Fruit fly (Drosophila melanogaster): ENCODE results near the gene CG33764.

CG33764 gene

dm6 chr3L:4283428-4284089 is 16.3 kb upstream of the CG33764 start, which contains the start of the genes srw and CG1316 (continued):
- 0 out of 4 replicates have a peak, but pooled peaks have one; percentile 14 for TF ChIP-seq Dll (GFP tag; IDR thresholded peaks at IDR 0.05; ENCODE audit: partially characterized antibody)
- TF ChIP-seq CG8388 (GFP tag; optimal IDR thresholded peaks at IDR 0.05): no peak
- TF ChIP-seq schlank (tag; optimal IDR thresholded peaks at IDR 0.05): no peak
- no peak for TF ChIP-seq wek (GFP tag; optimal IDR thresholded peaks at IDR 0.05)
- TF ChIP-seq CG3847 (GFP tag; IDR thresholded peaks at IDR 0.05): no peak
- no peak for TF ChIP-seq Dip3 (GFP tag; optimal IDR thresholded peaks at IDR 0.05)
- TF ChIP-seq Blimp-1 (GFP tag; optimal IDR thresholded peaks at IDR 0.05): no peak
- TF ChIP-seq sr (GFP tag; IDR thresholded peaks at IDR 0.05): no peak
- TF ChIP-seq CG2678 (tag; optimal IDR thresholded peaks at IDR 0.05): no peak
- TF ChIP-seq chn (GFP tag; optimal IDR thresholded peaks at IDR 0.05): no peak
- no peak for TF ChIP-seq run (tag; optimal IDR thresholded peaks at IDR 0.05)
- TF ChIP-seq tx (GFP tag; optimal IDR thresholded peaks at IDR 0.05): no peak
- peak; percentile 60; the same call in 1 of the 3 replicates for TF ChIP-seq ci (GFP tag; IDR thresholded peaks at IDR 0.05)
- TF ChIP-seq CG9797 (GFP tag; optimal IDR thresholded peaks at IDR 0.05): peak; percentile 3
- no peak for TF ChIP-seq CG11695 (GFP tag; IDR thresholded peaks at IDR 0.05)
- no peak for TF ChIP-seq bcd (GFP tag; optimal IDR thresholded peaks at IDR 0.05)
- peak; percentile 12 for TF ChIP-seq lilli (GFP tag; optimal IDR thresholded peaks at IDR 0.05)
- peak; percentile 95 for TF ChIP-seq MESR4 (GFP tag; optimal IDR thresholded peaks at IDR 0.05)
- TF ChIP-seq CG7556 (GFP tag; optimal IDR thresholded peaks at IDR 0.05): no peak
- peak; percentile 23 for TF ChIP-seq sug (tag; optimal IDR thresholded peaks at IDR 0.05)
- no peak for TF ChIP-seq CG4854 (GFP tag; optimal IDR thresholded peaks at IDR 0.05)
- TF ChIP-seq CG15073 (GFP tag; optimal IDR thresholded peaks at IDR 0.05): no peak
- peak; percentile 50 for TF ChIP-seq trem (tag; optimal IDR thresholded peaks at IDR 0.05)
- no peak for TF ChIP-seq CG16863 (GFP tag; optimal IDR thresholded peaks at IDR 0.05)
- no peak for TF ChIP-seq tgo (GFP tag; IDR thresholded peaks at IDR 0.05)
- no peak for TF ChIP-seq Camta (GFP tag; optimal IDR thresholded peaks at IDR 0.05)
- TF ChIP-seq CG32767 (GFP tag; IDR thresholded peaks at IDR 0.05): peak; percentile 99
- TF ChIP-seq oc (tag; optimal IDR thresholded peaks at IDR 0.05): no peak
- no peak for TF ChIP-seq Dfd (GFP tag; optimal IDR thresholded peaks at IDR 0.05)
- TF ChIP-seq gsb (GFP tag; IDR thresholded peaks at IDR 0.05): no peak
- no peak for TF ChIP-seq ranshi (GFP tag; IDR thresholded peaks at IDR 0.05)
- peak; percentile 21 for TF ChIP-seq CG17829 (tag; optimal IDR thresholded peaks at IDR 0.05)
- TF ChIP-seq Atf6 (GFP tag; IDR thresholded peaks at IDR 0.05): 0 out of 2 replicates have a peak, but pooled peaks have one; percentile 40
- peak; percentile 43 for TF ChIP-seq bigmax (GFP tag; optimal IDR thresholded peaks at IDR 0.05)
- TF ChIP-seq eyg (GFP tag; optimal IDR thresholded peaks at IDR 0.05): no peak
- TF ChIP-seq HmgZ (tag; optimal IDR thresholded peaks at IDR 0.05): peak; percentile 54
- TF ChIP-seq CG4820 (GFP tag; optimal IDR thresholded peaks at IDR 0.05): no peak
- TF ChIP-seq Asciz (GFP tag; optimal IDR thresholded peaks at IDR 0.05): no peak
- peak; percentile 99 for TF ChIP-seq CG15514 (GFP tag; optimal IDR thresholded peaks at IDR 0.05)
- no peak for TF ChIP-seq CG10147 (GFP tag; optimal IDR thresholded peaks at IDR 0.05)
- no peak for TF ChIP-seq NFAT (GFP tag; IDR thresholded peaks at IDR 0.05)
- TF ChIP-seq CG12659 (GFP tag; optimal IDR thresholded peaks at IDR 0.05): peak; percentile 0
- peak; percentile 49 for TF ChIP-seq BEAF-32 (GFP tag; optimal IDR thresholded peaks at IDR 0.05)
- TF ChIP-seq Atf-2 (GFP tag; optimal IDR thresholded peaks at IDR 0.05): no peak
- TF ChIP-seq tap (tag; optimal IDR thresholded peaks at IDR 0.05): no peak
- no peak for TF ChIP-seq chm (GFP tag; IDR thresholded peaks at IDR 0.05)
- TF ChIP-seq otp (GFP tag; IDR thresholded peaks at IDR 0.05): no peak
- TF ChIP-seq CG4707 (GFP tag; optimal IDR thresholded peaks at IDR 0.05): no peak
- TF ChIP-seq CG11504 (tag; optimal IDR thresholded peaks at IDR 0.05): no peak
- no peak for TF ChIP-seq CG10209 (GFP tag; optimal IDR thresholded peaks at IDR 0.05)
